Worm (Caenorhabditis elegans) whole organism, young adult: Measurements from ENCODE around the gene srd-54.

Experiments used
- bed-1 ChIP-seq: fragments of 200-800 bp; sonication (Bioruptor generic); IDR thresholded peaks from 2 replicates; pipeline ENCODE4 v1.3.6; 2022; ENCODE audit warnings: missing genetic modification reagents, missing genetic modification characterization, missing compliant biosample characterization
- bed-2 ChIP-seq: fragments of 200-800 bp; sonication (Bioruptor generic); IDR thresholded peaks from 2 replicates; pipeline ENCODE4 v1.3.6; 2022; ENCODE audit warnings: missing genetic modification reagents, missing genetic modification characterization, missing compliant biosample characterization
- hrde-1 ChIP-seq: sonication (generic microtip); optimal IDR thresholded peaks from 2 replicates; lab custom pipeline; 2016; ENCODE audit warnings: missing genetic modification characterization, mild to moderate bottlenecking, missing compliant biosample characterization, moderate library complexity, missing genotype, missing genetic modification reagents, borderline replicate concordance
- hsf-1 ChIP-seq: fragments of 200-800 bp; sonication (Bioruptor generic); IDR thresholded peaks from 2 replicates; pipeline ENCODE4 v1.3.6; 2022; ENCODE audit warnings: missing genetic modification reagents, missing genetic modification characterization, missing compliant biosample characterization
- nfya-1 ChIP-seq: sonication (generic microtip); optimal IDR thresholded peaks from 2 replicates; lab custom pipeline; 2017; ENCODE audit warnings: antibody characterized with exemption, missing compliant biosample characterization, missing genetic modification characterization, borderline replicate concordance; ENCODE audit not compliant: insufficient read depth
- pha-4 ChIP-seq: fragments of 150-350 bp; sonication (generic microtip); optimal IDR thresholded peaks from 2 replicates; lab custom pipeline; 2014; ENCODE audit warnings: missing biosample characterization, missing genetic modification reagents, missing genetic modification characterization
- sea-2 ChIP-seq: fragments of 200-800 bp; sonication (Bioruptor generic); IDR thresholded peaks from 2 replicates; pipeline ENCODE4 v1.3.6; 2022; ENCODE audit warnings: missing genetic modification characterization, missing compliant biosample characterization
- sptf-2 ChIP-seq: fragments of 200-800 bp; sonication (Bioruptor generic); optimal IDR thresholded peaks from 2 replicates; lab custom pipeline; 2018; ENCODE audit warnings: mild to moderate bottlenecking, missing genetic modification characterization, missing compliant biosample characterization
- ztf-18 ChIP-seq: sonication (generic microtip); optimal IDR thresholded peaks from 2 replicates; lab custom pipeline; 2016; ENCODE audit warnings: missing genotype, mild to moderate bottlenecking, missing genetic modification characterization, missing compliant biosample characterization

DNA sequence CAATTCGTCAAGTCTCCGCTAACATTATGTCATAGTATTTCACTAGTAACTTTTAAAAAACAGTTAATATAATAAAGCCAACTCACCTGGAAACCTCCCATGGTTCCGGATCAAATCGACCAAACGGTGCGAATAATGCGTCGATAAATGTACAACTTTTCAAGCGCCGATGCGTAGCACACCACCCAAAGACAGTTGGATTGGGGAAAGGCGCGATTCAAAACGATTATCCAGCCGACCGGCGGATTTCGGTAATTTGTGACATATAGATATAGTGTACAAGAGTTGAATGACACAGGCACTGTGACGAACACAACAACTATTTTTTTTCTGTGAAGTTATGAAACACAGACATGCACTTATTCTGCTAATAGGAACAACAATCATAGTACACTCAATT lies 1.8 kb downstream of the srd-54 start, which contains the start of gene kcc-3:
- TF ChIP-seq ztf-18 (tag; lab: Kevin White, UChicago) (no peak), sptf-2 (GFP tag; lab: Kevin White, UChicago) (no peak), hsf-1 (GFP tag; lab: Robert Waterston, UW) (no peak), pha-4 (tag; lab: Kevin White, UChicago) (no peak), bed-1 (GFP tag; lab: Robert Waterston, UW) (no peak), hrde-1 (tag; lab: Kevin White, UChicago) (no peak), sea-2 (GFP tag; lab: Robert Waterston, UW) (no peak), bed-2 (GFP tag; lab: Robert Waterston, UW) (no peak), nfya-1 (no peak)
